Fruit fly (Drosophila melanogaster): ENCODE measurements around the gene Arp5.
A peak's percentile ranks its signal among the peaks of the same experiment; 100 is the strongest.

The Arp5 gene

dm6 chr3R:18166261-18166720, 19.0 kb upstream of the Arp5 start (continued):
- TF ChIP-seq scrt (GFP tag; optimal IDR thresholded peaks at IDR 0.05): peak; percentile 43
- 0 out of 2 replicates have a peak, but pooled peaks have one; percentile 8 for TF ChIP-seq crol (GFP tag; IDR thresholded peaks at IDR 0.05)
- no peak for TF ChIP-seq CG10147 (GFP tag; optimal IDR thresholded peaks at IDR 0.05)
- no peak for TF ChIP-seq D (optimal IDR thresholded peaks at IDR 0.05)
- no peak for TF ChIP-seq D (GFP tag; optimal IDR thresholded peaks at IDR 0.05)
- no peak for TF ChIP-seq Aef1 (GFP tag; IDR thresholded peaks at IDR 0.05)
- no peak for TF ChIP-seq jing (GFP tag; optimal IDR thresholded peaks at IDR 0.05)
- TF ChIP-seq CG3847 (GFP tag; IDR thresholded peaks at IDR 0.05): peak; percentile 28; the same call in 1 of the 2 replicates
- no peak for TF ChIP-seq CG1024 (GFP tag; IDR thresholded peaks at IDR 0.05)
- TF ChIP-seq Mrtf (GFP tag; IDR thresholded peaks at IDR 0.05): no peak
- TF ChIP-seq CG6654 (GFP tag; optimal IDR thresholded peaks at IDR 0.05): no peak
- no peak for TF ChIP-seq jigr1 (GFP tag; IDR thresholded peaks at IDR 0.05)
- no peak for TF ChIP-seq HLH3B (GFP tag; IDR thresholded peaks at IDR 0.05)
- TF ChIP-seq Nf-YC (tag; optimal IDR thresholded peaks at IDR 0.05): peak; percentile 27
- no peak for TF ChIP-seq CG15073 (GFP tag; optimal IDR thresholded peaks at IDR 0.05)
- peak in 1 of 2 experiments; percentile 94 for TF ChIP-seq Pdp1 (GFP tag; optimal IDR thresholded peaks at IDR 0.05)
- no peak for TF ChIP-seq bowl (GFP tag; IDR thresholded peaks at IDR 0.05)
- no peak for TF ChIP-seq CG1233 (GFP tag; optimal IDR thresholded peaks at IDR 0.05)
- TF ChIP-seq HLH4C (GFP tag; IDR thresholded peaks at IDR 0.05; ENCODE audit: partially characterized antibody): no peak
- TF ChIP-seq fd102C (GFP tag; optimal IDR thresholded peaks at IDR 0.05): no peak
- no peak for TF ChIP-seq pho (GFP tag; optimal IDR thresholded peaks at IDR 0.05)
- no peak for TF ChIP-seq CG8290 (GFP tag; optimal IDR thresholded peaks at IDR 0.05)
- no peak for TF ChIP-seq CG8290 (tag; optimal IDR thresholded peaks at IDR 0.05)
- TF ChIP-seq CG7928 (GFP tag; optimal IDR thresholded peaks at IDR 0.05): peak; percentile 34
- peak; percentile 32; the same call in 2 of the 4 replicates for TF ChIP-seq Gug (GFP tag; IDR thresholded peaks at IDR 0.05)
- TF ChIP-seq amos (GFP tag; IDR thresholded peaks at IDR 0.05; ENCODE audit: partially characterized antibody): no peak
- TF ChIP-seq CG12942 (GFP tag; optimal IDR thresholded peaks at IDR 0.05): no peak
- no peak for TF ChIP-seq sr (GFP tag; IDR thresholded peaks at IDR 0.05)
- no peak for TF ChIP-seq CG17359 (tag; optimal IDR thresholded peaks at IDR 0.05)
- no peak for TF ChIP-seq GATAe (GFP tag; conservative IDR thresholded peaks at IDR 0.05)
- no peak for TF ChIP-seq CG4360 (GFP tag; IDR thresholded peaks at IDR 0.05)
- no peak for TF ChIP-seq cad (GFP tag; optimal IDR thresholded peaks at IDR 0.05)
- TF ChIP-seq kah (GFP tag; optimal IDR thresholded peaks at IDR 0.05): no peak
- TF ChIP-seq CG11085 (GFP tag; IDR thresholded peaks at IDR 0.05): no peak
- no peak for TF ChIP-seq CG32772 (GFP tag; IDR thresholded peaks at IDR 0.05)
- no peak for TF ChIP-seq zen2 (GFP tag; IDR thresholded peaks at IDR 0.05; ENCODE audit: partially characterized antibody)
- no peak for TF ChIP-seq knrl (GFP tag; IDR thresholded peaks at IDR 0.05; ENCODE audit: partially characterized antibody)
- no peak for TF ChIP-seq vvl (GFP tag; IDR thresholded peaks at IDR 0.05)
- no peak for TF ChIP-seq lola (GFP tag; optimal IDR thresholded peaks at IDR 0.05)
- TF ChIP-seq jumu (GFP tag; optimal IDR thresholded peaks at IDR 0.05): no peak
- TF ChIP-seq NK7.1 (GFP tag; optimal IDR thresholded peaks at IDR 0.05): no peak
- no peak for TF ChIP-seq Dref (GFP tag; IDR thresholded peaks at IDR 0.05)
- TF ChIP-seq CG12769 (tag; optimal IDR thresholded peaks at IDR 0.05): no peak
- TF ChIP-seq CG6854 (GFP tag; optimal IDR thresholded peaks at IDR 0.05): no peak
- no peak for TF ChIP-seq chm (GFP tag; IDR thresholded peaks at IDR 0.05)
- 0 out of 3 replicates have a peak, but pooled peaks have one; percentile 29 for TF ChIP-seq mld (GFP tag; IDR thresholded peaks at IDR 0.05; ENCODE audit: partially characterized antibody)
- peak; percentile 18 for TF ChIP-seq CG15514 (GFP tag; optimal IDR thresholded peaks at IDR 0.05)
- TF ChIP-seq fd3F (GFP tag; optimal IDR thresholded peaks at IDR 0.05): no peak
- no peak for TF ChIP-seq klu (GFP tag; IDR thresholded peaks at IDR 0.05)
- TF ChIP-seq trem (tag; optimal IDR thresholded peaks at IDR 0.05): peak; percentile 27
- peak; percentile 29 for TF ChIP-seq mam (GFP tag; optimal IDR thresholded peaks at IDR 0.05)
- TF ChIP-seq CG2202 (tag; optimal IDR thresholded peaks at IDR 0.05): no peak
